Worm (Caenorhabditis elegans) whole organism, midembryonic: ENCODE measurements around the gene zhit-3.

ENCODE experiments used
- T22C8.4 ChIP-seq: fragments of 200-800 bp; sonication (Bioruptor generic); IDR thresholded peaks from 2 replicates; pipeline ENCODE4 v1.3.6; 2022; ENCODE audit warnings: missing genetic modification characterization, missing compliant biosample characterization
- cog-1 ChIP-seq: sonication (generic microtip); optimal IDR thresholded peaks from 2 replicates; lab custom pipeline; 2016; ENCODE audit warnings: missing genetic modification characterization, missing compliant biosample characterization
- flt-1 ChIP-seq: fragments of 200-800 bp; sonication (Bioruptor generic); IDR thresholded peaks from 2 replicates; pipeline ENCODE4 v1.3.6; 2022; ENCODE audit warnings: missing genetic modification characterization, missing compliant biosample characterization
- klf-2 ChIP-seq: fragments of 200-800 bp; sonication (Bioruptor generic); conservative IDR thresholded peaks from 2 replicates; pipeline ENCODE4 v1.3.6; 2022; ENCODE audit warnings: missing genetic modification reagents, missing genetic modification characterization, missing compliant biosample characterization
- med-1 ChIP-seq: sonication (generic microtip); optimal IDR thresholded peaks from 2 replicates; lab custom pipeline; 2017; ENCODE audit warnings: missing genetic modification characterization, mild to moderate bottlenecking, missing compliant biosample characterization, antibody characterized with exemption, missing genetic modification reagents; ENCODE audit not compliant: insufficient read depth
- ref-1 ChIP-seq: fragments of 200-800 bp; sonication (Bioruptor generic); conservative IDR thresholded peaks from 2 replicates; pipeline ENCODE4 v1.3.6; 2022; ENCODE audit warnings: missing genetic modification reagents, missing genetic modification characterization, missing compliant biosample characterization
- tab-1 ChIP-seq: fragments of 200-800 bp; sonication (Bioruptor generic); IDR thresholded peaks from 2 replicates; pipeline ENCODE4 v1.3.6; 2022; ENCODE audit warnings: missing genetic modification characterization, missing compliant biosample characterization
- ztf-23 ChIP-seq: fragments of 200-800 bp; sonication (Bioruptor generic); IDR thresholded peaks from 2 replicates; pipeline ENCODE4 v1.3.6; 2022; ENCODE audit warnings: missing genetic modification reagents, missing genetic modification characterization, missing compliant biosample characterization
- ztf-29 ChIP-seq: fragments of 200-800 bp; sonication (Bioruptor generic); IDR thresholded peaks from 2 replicates; pipeline ENCODE4 v1.3.6; 2022; ENCODE audit warnings: missing genetic modification reagents, missing genetic modification characterization, missing compliant biosample characterization

The zhit-3 gene

DNA sequence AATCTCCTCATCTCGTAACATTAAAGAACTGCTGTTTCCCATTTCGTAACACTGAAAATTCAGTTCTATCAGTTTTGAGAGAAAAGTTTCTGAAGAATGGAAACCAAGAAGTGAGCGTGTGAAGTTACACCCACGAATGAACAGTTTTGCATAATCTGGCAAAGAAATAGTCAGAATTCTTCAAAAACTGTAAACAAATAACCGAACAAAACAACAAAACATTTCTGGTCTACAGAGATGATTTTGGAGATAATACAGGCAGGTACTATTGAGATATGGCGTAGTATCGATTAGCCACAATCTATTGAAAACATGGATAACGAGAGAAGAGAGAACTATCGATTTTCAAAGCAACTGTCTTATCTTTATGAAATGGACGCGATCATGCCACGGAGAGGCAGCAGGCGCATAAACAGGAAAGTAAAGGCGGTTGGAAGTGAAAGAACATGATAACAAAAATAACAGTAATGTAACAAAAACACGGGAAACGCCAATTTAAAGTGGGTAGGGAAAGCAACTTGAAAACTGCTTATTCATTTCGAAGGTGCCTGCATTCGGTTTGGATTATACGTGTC, 8.4 kb downstream of the zhit-3 start, which contains the start of gene chpf-1:
TSS of gene chpf-1 (minus strand) at position 51 of the 575 bp plus-strand sequence.
- no peak for TF ChIP-seq flt-1
- TF ChIP-seq T22C8.4 (GFP tag; lab: Robert Waterston, UW), result no peak; the same call in 1 of the 2 replicates
- TF ChIP-seq ref-1 (GFP tag; lab: Robert Waterston, UW), result no peak
- no peak for TF ChIP-seq med-1 (GFP tag; lab: Kevin White, UChicago)
- TF ChIP-seq ztf-29 (GFP tag; lab: Robert Waterston, UW), result no peak

ce11 chrV:10202340-10202739, 9.6 kb downstream of the zhit-3 start:
- TF ChIP-seq T22C8.4 (GFP tag; lab: Robert Waterston, UW), result no peak
- no peak for TF ChIP-seq ztf-29 (GFP tag; lab: Robert Waterston, UW)
- TF ChIP-seq ztf-23 (GFP tag; lab: Robert Waterston, UW), result no peak
- TF ChIP-seq cog-1 (tag; lab: Kevin White, UChicago), result no peak
- TF ChIP-seq ref-1 (GFP tag; lab: Robert Waterston, UW), result no peak
- no peak for TF ChIP-seq med-1 (GFP tag; lab: Kevin White, UChicago)
- no peak for TF ChIP-seq tab-1 (GFP tag; lab: Robert Waterston, UW)
- no peak for TF ChIP-seq flt-1
- TF ChIP-seq klf-2 (GFP tag; lab: Robert Waterston, UW), result no peak

ce11 chrV:10201913-10202312, 10.0 kb downstream of the zhit-3 start, which contains the start of gene ZK856.7:
Gene ZK856.7 (plus strand): TSS chrV:10202098.
- no peak for TF ChIP-seq flt-1
- TF ChIP-seq tab-1 (GFP tag; lab: Robert Waterston, UW), result no peak
- TF ChIP-seq med-1 (GFP tag; lab: Kevin White, UChicago), result no peak
- TF ChIP-seq T22C8.4 (GFP tag; lab: Robert Waterston, UW), result no peak
- TF ChIP-seq cog-1 (tag; lab: Kevin White, UChicago), result no peak
- no peak for TF ChIP-seq ref-1 (GFP tag; lab: Robert Waterston, UW)
- no peak for TF ChIP-seq ztf-23 (GFP tag; lab: Robert Waterston, UW)
- no peak for TF ChIP-seq ztf-29 (GFP tag; lab: Robert Waterston, UW)
- no peak for TF ChIP-seq klf-2 (GFP tag; lab: Robert Waterston, UW)

- TF ChIP-seq ref-1 (GFP tag; lab: Robert Waterston, UW) (no peak), cog-1 (tag; lab: Kevin White, UChicago) (no peak), tab-1 (GFP tag; lab: Robert Waterston, UW) (no peak), ztf-29 (GFP tag; lab: Robert Waterston, UW) (no peak), ztf-23 (GFP tag; lab: Robert Waterston, UW) (no peak), klf-2 (GFP tag; lab: Robert Waterston, UW) (no peak), med-1 (GFP tag; lab: Kevin White, UChicago) (no peak), T22C8.4 (GFP tag; lab: Robert Waterston, UW) (no peak), flt-1 (no peak)
Measured at ce11 chrV:10198386-10198785, 13.5 kb downstream of the zhit-3 start, which contains the start of gene ZK856.6. Gene ZK856.6 (plus strand): TSS chrV:10198686.

DNA sequence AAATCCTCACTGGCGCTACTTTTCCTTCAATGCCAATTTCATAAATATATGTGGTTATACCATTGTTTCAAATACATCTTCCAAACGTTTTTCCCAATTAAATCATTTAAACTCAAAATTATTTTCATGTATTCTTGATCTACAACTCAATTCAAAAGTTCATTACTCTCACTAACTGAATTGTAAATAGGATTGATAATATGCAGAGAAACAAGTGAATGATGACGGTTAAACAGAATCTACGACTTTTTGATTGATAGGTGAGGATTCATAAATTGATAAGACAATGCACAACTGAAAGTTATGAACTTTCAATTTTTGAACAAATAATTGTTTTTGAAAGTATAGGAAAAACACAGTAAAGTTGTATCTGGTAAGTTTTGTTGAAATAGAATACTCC, 20.7 kb downstream of the zhit-3 start:
- TF ChIP-seq flt-1, result no peak
- TF ChIP-seq tab-1 (GFP tag; lab: Robert Waterston, UW), result no peak
- TF ChIP-seq med-1 (GFP tag; lab: Kevin White, UChicago), result no peak
- no peak for TF ChIP-seq ref-1 (GFP tag; lab: Robert Waterston, UW)
- TF ChIP-seq cog-1 (tag; lab: Kevin White, UChicago), result no peak
- TF ChIP-seq klf-2 (GFP tag; lab: Robert Waterston, UW), result no peak
- TF ChIP-seq ztf-23 (GFP tag; lab: Robert Waterston, UW), result no peak
- TF ChIP-seq ztf-29 (GFP tag; lab: Robert Waterston, UW), result no peak

- TF ChIP-seq tab-1 (GFP tag; lab: Robert Waterston, UW), result no peak
- no peak for TF ChIP-seq klf-2 (GFP tag; lab: Robert Waterston, UW)
- TF ChIP-seq flt-1, result no peak
- TF ChIP-seq ztf-29 (GFP tag; lab: Robert Waterston, UW), result no peak
- TF ChIP-seq ztf-23 (GFP tag; lab: Robert Waterston, UW), result no peak
- no peak for TF ChIP-seq med-1 (GFP tag; lab: Kevin White, UChicago)
- no peak for TF ChIP-seq T22C8.4 (GFP tag; lab: Robert Waterston, UW)
- no peak for TF ChIP-seq cog-1 (tag; lab: Kevin White, UChicago)
- no peak for TF ChIP-seq ref-1 (GFP tag; lab: Robert Waterston, UW)
Measured at ce11 chrV:10190081-10190556, 21.8 kb downstream of the zhit-3 start, which contains the start of gene ZK856.5. Gene ZK856.5 (minus strand): TSS chrV:10190131.

DNA sequence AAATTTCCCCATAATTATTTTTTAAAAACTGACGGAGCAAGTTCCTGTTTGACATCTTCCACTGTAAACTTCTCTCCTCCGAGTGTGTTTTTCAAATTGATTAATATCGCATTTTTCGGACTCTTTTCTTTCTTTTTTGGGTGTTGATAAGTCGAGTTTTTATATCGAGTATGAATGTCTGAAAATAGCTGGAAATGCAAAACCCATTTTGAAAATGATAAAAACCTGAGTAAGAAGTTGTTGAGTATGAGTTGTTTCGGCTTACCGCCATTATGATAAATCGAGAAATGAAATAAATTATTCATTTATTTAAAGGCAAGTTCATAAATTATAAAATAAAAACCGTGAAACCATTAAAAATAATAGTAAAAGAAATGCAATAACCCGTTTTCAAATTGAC, 26.2 kb downstream of the zhit-3 start, which contains the start of gene ZK856.18:
TSS of gene ZK856.18 (minus strand) at position 289 of the 400 bp plus-strand sequence.
- no peak for TF ChIP-seq ztf-23 (GFP tag; lab: Robert Waterston, UW)
- TF ChIP-seq med-1 (GFP tag; lab: Kevin White, UChicago), result no peak

ce11 chrV:10183810-10184209, 28.1 kb downstream of the zhit-3 start:
- TF ChIP-seq T22C8.4 (GFP tag; lab: Robert Waterston, UW) (no peak), tab-1 (GFP tag; lab: Robert Waterston, UW) (no peak), med-1 (GFP tag; lab: Kevin White, UChicago) (no peak), cog-1 (tag; lab: Kevin White, UChicago) (no peak), klf-2 (GFP tag; lab: Robert Waterston, UW) (no peak), flt-1 (no peak), ref-1 (GFP tag; lab: Robert Waterston, UW) (no peak), ztf-23 (GFP tag; lab: Robert Waterston, UW) (no peak), ztf-29 (GFP tag; lab: Robert Waterston, UW) (no peak)

DNA sequence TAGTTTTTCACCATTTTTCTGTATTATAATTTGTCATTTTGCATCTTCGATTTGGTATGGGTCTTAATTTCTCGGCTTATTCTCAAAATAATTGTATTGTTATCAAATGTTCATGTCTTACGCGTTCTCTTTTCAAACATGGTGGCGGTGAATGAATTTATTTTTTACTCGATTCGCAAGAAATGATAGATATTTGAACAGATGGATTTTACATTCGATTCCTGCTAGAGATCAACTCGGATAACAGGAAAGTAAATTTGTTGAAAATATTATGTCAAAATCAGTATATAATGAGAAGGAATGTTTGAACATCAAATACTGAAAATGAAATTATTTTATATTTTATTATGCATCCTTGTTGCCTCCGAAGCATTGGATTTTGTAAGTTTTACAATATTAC, 28.9 kb downstream of the zhit-3 start, which contains the start of gene ZK856.4:
TSS of gene ZK856.4 (plus strand) at position 301 of the 400 bp plus-strand sequence.
- TF ChIP-seq T22C8.4 (GFP tag; lab: Robert Waterston, UW) (no peak), ztf-23 (GFP tag; lab: Robert Waterston, UW) (no peak), tab-1 (GFP tag; lab: Robert Waterston, UW) (no peak), ref-1 (GFP tag; lab: Robert Waterston, UW) (no peak), med-1 (GFP tag; lab: Kevin White, UChicago) (no peak), cog-1 (tag; lab: Kevin White, UChicago) (no peak), klf-2 (GFP tag; lab: Robert Waterston, UW) (no peak), flt-1 (no peak), ztf-29 (GFP tag; lab: Robert Waterston, UW) (no peak)
